Worm (Caenorhabditis elegans): Measurements from ENCODE around the gene T25F10.1.
A peak's percentile ranks its signal among the peaks of the same experiment; 100 is the strongest.

T25F10.1 gene

ce11 chrV:6783044-6783625 is 14.8 kb downstream of the T25F10.1 start (continued):
- TF ChIP-seq snpc-1.1 (tag; optimal IDR thresholded peaks at IDR 0.05; ENCODE audit: insufficient read depth) (no peak), B0019.2 (GFP tag; conservative IDR thresholded peaks at IDR 0.05) (no peak), egrh-3 (GFP tag; IDR thresholded peaks at IDR 0.05) (no peak), ceh-40 (GFP tag; IDR thresholded peaks at IDR 0.05) (no peak; the same call in 1 of the 2 replicates), repo-1 (tag; optimal IDR thresholded peaks at IDR 0.05) (peak; percentile 25), nhr-179 (tag; optimal IDR thresholded peaks at IDR 0.05) (no peak), hrde-1 (tag; optimal IDR thresholded peaks at IDR 0.05; ENCODE audit: borderline replicate concordance) (peak; percentile 32), ceh-27 (GFP tag; optimal IDR thresholded peaks at IDR 0.05) (no peak), nfyb-1 (GFP tag; IDR thresholded peaks at IDR 0.05) (no peak), rec-8 (tag; optimal IDR thresholded peaks at IDR 0.05) (no peak), efl-1 (GFP tag; optimal IDR thresholded peaks at IDR 0.05) (no peak), fkh-3 (tag; optimal IDR thresholded peaks at IDR 0.05) (no peak), madf-3 (GFP tag; IDR thresholded peaks at IDR 0.05) (peak; percentile 70; the same call in 1 of the 2 replicates), athp-1 (tag; optimal IDR thresholded peaks at IDR 0.05) (peak; percentile 67), nfya-2 (GFP tag; IDR thresholded peaks at IDR 0.05) (no peak), pbrm-1 (GFP tag; IDR thresholded peaks at IDR 0.05) (0 out of 2 replicates have a peak, but pooled peaks have one; percentile 8), dox-1 (GFP tag; IDR thresholded peaks at IDR 0.05) (peak; percentile 58), ztf-28 (GFP tag; IDR thresholded peaks at IDR 0.05) (no peak), mes-4 (tag; optimal IDR thresholded peaks at IDR 0.05) (no peak), atf-7 (tag; optimal IDR thresholded peaks at IDR 0.05) (peak; percentile 27), unc-62 (GFP tag; optimal IDR thresholded peaks at IDR 0.05) (no peak), lsl-1 (GFP tag; optimal IDR thresholded peaks at IDR 0.05) (peak; percentile 57), akir-1 (GFP tag; optimal IDR thresholded peaks at IDR 0.05) (no peak), F33H1.4 (GFP tag; IDR thresholded peaks at IDR 0.05) (peak; percentile 21; the same call in 1 of the 2 replicates), him-1 (tag; optimal IDR thresholded peaks at IDR 0.05) (no peak), ceh-100 (GFP tag; IDR thresholded peaks at IDR 0.05) (0 out of 2 replicates have a peak, but pooled peaks have one; percentile 28), cebp-2 (GFP tag; IDR thresholded peaks at IDR 0.05) (no peak), die-1 (tag; optimal IDR thresholded peaks at IDR 0.05) (peak; percentile 34), ztf-26 (tag; optimal IDR thresholded peaks at IDR 0.05) (no peak), hlh-12 (tag; optimal IDR thresholded peaks at IDR 0.05) (no peak), let-526 (GFP tag; IDR thresholded peaks at IDR 0.05) (no peak)

ce11 chrV:6784853-6785492 is 16.7 kb downstream of the T25F10.1 start, which contains the start of the genes spn-4 and spe-39:
Gene spn-4, minus strand, starts transcription at chrV:6784903.
Gene spe-39, plus strand, starts transcription at chrV:6785451.
- TF ChIP-seq ztf-3 (GFP tag; optimal IDR thresholded peaks at IDR 0.05) = no peak
- TF ChIP-seq nfyb-1 (GFP tag; IDR thresholded peaks at IDR 0.05) = 0 out of 2 replicates have a peak, but pooled peaks have one; percentile 41
- peak; percentile 43; the same call in 1 of the 2 replicates for TF ChIP-seq lir-1 (GFP tag; conservative IDR thresholded peaks at IDR 0.05)
- no peak for TF ChIP-seq F49E8.2 (tag; optimal IDR thresholded peaks at IDR 0.05; ENCODE audit: insufficient read depth)
- no peak for TF ChIP-seq attf-5 (GFP tag; optimal IDR thresholded peaks at IDR 0.05)
- TF ChIP-seq atf-7 (tag; optimal IDR thresholded peaks at IDR 0.05) = no peak
- peak; percentile 78 for TF ChIP-seq ZK185.1 (tag; optimal IDR thresholded peaks at IDR 0.05; ENCODE audit: poor library complexity, severe bottlenecking)
- TF ChIP-seq madf-3 (GFP tag; IDR thresholded peaks at IDR 0.05) = peak; percentile 28; the same call in 1 of the 2 replicates
- no peak for TF ChIP-seq dpff-1 (tag; optimal IDR thresholded peaks at IDR 0.05)
- TF ChIP-seq madf-8 (GFP tag; conservative IDR thresholded peaks at IDR 0.05) = peak; percentile 96
- TF ChIP-seq egrh-3 (GFP tag; IDR thresholded peaks at IDR 0.05) = no peak
- TF ChIP-seq lin-54 (GFP tag; optimal IDR thresholded peaks at IDR 0.05) = peak; percentile 89
- TF ChIP-seq repo-1 (tag; optimal IDR thresholded peaks at IDR 0.05) = no peak
- TF ChIP-seq hmg-20 (GFP tag; IDR thresholded peaks at IDR 0.05) = 0 out of 2 replicates have a peak, but pooled peaks have one; percentile 18
- peak; percentile 76 for TF ChIP-seq B0336.3 (GFP tag; IDR thresholded peaks at IDR 0.05)
- TF ChIP-seq lin-35 (GFP tag; optimal IDR thresholded peaks at IDR 0.05) = peak; percentile 40 to 83 (median 47)
- TF ChIP-seq unc-62 (GFP tag; optimal IDR thresholded peaks at IDR 0.05) = no peak
- TF ChIP-seq bed-1 (GFP tag; IDR thresholded peaks at IDR 0.05) = no peak
- no peak for TF ChIP-seq lsy-27 (tag; optimal IDR thresholded peaks at IDR 0.05; ENCODE audit: borderline replicate concordance, insufficient read depth)
- TF ChIP-seq zim-3 (tag; optimal IDR thresholded peaks at IDR 0.05) = no peak
- TF ChIP-seq nhr-120 (GFP tag; IDR thresholded peaks at IDR 0.05) = no peak

Measured in whole organism, young adult.